Fruit fly (Drosophila melanogaster) whole organism, larva: Measurements from ENCODE around the gene wgn.

Experiments used
- noc ChIP-seq: fragments of 200-800 bp; sonication (Bioruptor generic); optimal IDR thresholded peaks from 3 replicates; lab custom pipeline; 2019; ENCODE audit warnings: missing biosample characterization, mild to moderate bottlenecking, missing genetic modification characterization, moderate library complexity

Gene wgn

DNA sequence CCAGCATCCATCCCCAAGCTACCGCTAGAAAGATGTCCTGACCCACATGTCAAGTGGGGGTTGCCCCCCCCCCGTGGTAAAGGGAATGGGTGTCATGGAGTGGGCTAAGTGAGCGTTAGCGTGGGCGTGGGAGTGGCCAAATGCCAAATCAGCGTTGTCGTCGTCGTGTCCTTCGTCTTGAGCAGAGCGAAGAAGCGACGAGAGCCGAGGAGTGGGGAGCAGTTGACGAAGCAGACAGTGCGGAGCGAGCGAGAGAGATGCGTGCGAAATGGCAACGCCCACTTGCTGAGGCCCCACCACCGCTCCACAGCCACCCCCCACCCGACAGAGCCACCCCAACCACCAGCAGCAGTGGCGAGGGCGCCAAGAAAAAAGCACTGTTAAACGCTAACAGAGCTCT, 59.6 kb downstream of the wgn start:
- no peak for TF ChIP-seq noc (tag; lab: Kevin White, UChicago)
